Worm (Caenorhabditis elegans): Measurements from ENCODE around the gene cth-1.

DNA sequence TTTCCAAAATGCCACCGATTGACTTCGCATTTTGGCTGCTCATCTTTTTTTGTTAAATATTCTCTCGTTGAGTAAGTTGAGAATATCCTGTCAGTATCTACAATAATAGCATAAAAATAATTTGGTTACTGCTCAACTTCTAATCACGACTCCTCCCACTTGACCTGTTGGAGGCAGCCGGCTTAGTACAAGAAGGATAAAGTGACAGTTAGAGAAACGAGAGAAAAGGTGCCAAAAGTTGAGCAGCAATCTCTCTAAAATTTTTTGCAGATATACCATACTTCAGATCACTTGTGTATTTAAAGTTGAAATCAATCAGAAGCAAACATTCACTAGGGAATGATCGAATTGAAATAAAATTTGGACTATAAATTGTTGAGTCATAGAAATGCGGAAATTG is 24.3 kb downstream of the cth-1 start, which contains the start of gene nhr-111:
- no peak for TF ChIP-seq pha-4 (tag; optimal IDR thresholded peaks at IDR 0.05)
- no peak for TF ChIP-seq fkh-10 (GFP tag; optimal IDR thresholded peaks at IDR 0.05)
- no peak for TF ChIP-seq ztf-11 (tag; optimal IDR thresholded peaks at IDR 0.05)
- TF ChIP-seq egl-27 (tag; optimal IDR thresholded peaks at IDR 0.05), result no peak
- no peak for TF ChIP-seq lin-39 (tag; optimal IDR thresholded peaks at IDR 0.05)
- no peak for TF ChIP-seq ama-1 (optimal IDR thresholded peaks at IDR 0.05)
- no peak for TF ChIP-seq unc-39 (tag; optimal IDR thresholded peaks at IDR 0.05)
- TF ChIP-seq zag-1 (tag; optimal IDR thresholded peaks at IDR 0.05), result no peak
- no peak for TF ChIP-seq unc-62 (GFP tag; optimal IDR thresholded peaks at IDR 0.05)
- TF ChIP-seq nhr-23 (tag; optimal IDR thresholded peaks at IDR 0.05), result no peak
